Fruit fly (Drosophila melanogaster) whole organism, embryonic: Measurements from ENCODE around the gene CG33483.

Experiments
- Antp ChIP-seq: fragments of 200-800 bp; sonication (Bioruptor generic); optimal IDR thresholded peaks from 3 replicates; lab custom pipeline; 2016; ENCODE audit warnings: missing biosample characterization, missing genetic modification characterization
- B-H1 ChIP-seq: fragments of 200-800 bp; sonication (Bioruptor generic); IDR thresholded peaks from 3 replicates; pipeline ENCODE4 v1.3.6; 2022; ENCODE audit warnings: missing biosample characterization, missing genetic modification characterization
- CG10209 ChIP-seq: fragments of 200-800 bp; sonication (Bioruptor generic); optimal IDR thresholded peaks from 3 replicates; lab custom pipeline; 2017; ENCODE audit warnings: missing biosample characterization, mild to moderate bottlenecking, missing genetic modification characterization, missing genetic modification reagents
- CG10431 ChIP-seq: fragments of 200-800 bp; sonication (Bioruptor generic); optimal IDR thresholded peaks from 3 replicates; lab custom pipeline; 2018; ENCODE audit warnings: missing biosample characterization, mild to moderate bottlenecking, missing genetic modification characterization
- CG11456 ChIP-seq: fragments of 200-800 bp; sonication (Bioruptor generic); IDR thresholded peaks from 3 replicates; pipeline ENCODE4 v1.3.6; 2022; ENCODE audit warnings: missing biosample characterization, missing genetic modification characterization
- CG11696 ChIP-seq: fragments of 200-800 bp; sonication (Bioruptor generic); IDR thresholded peaks from 2 replicates; pipeline ENCODE4 v1.3.6; 2022; ENCODE audit warnings: missing biosample characterization, missing genetic modification characterization
- CG12071 ChIP-seq: fragments of 200-800 bp; sonication (Bioruptor generic); optimal IDR thresholded peaks from 3 replicates; lab custom pipeline; 2018; ENCODE audit warnings: missing biosample characterization, mild to moderate bottlenecking, missing genetic modification characterization
- CG1647 ChIP-seq: fragments of 200-800 bp; sonication (Bioruptor generic); optimal IDR thresholded peaks from 3 replicates; lab custom pipeline; 2016; ENCODE audit warnings: missing biosample characterization, missing genetic modification characterization
- CG16813 ChIP-seq: fragments of 200-800 bp; sonication (Bioruptor generic); IDR thresholded peaks from 3 replicates; pipeline ENCODE4 v1.3.6; 2022; ENCODE audit warnings: missing biosample characterization, missing genetic modification characterization; ENCODE audit not compliant: partially characterized antibody
- CG30020 ChIP-seq: fragments of 200-800 bp; optimal IDR thresholded peaks from 2 replicates; lab custom pipeline; 2019; ENCODE audit warnings: missing biosample characterization, mild to moderate bottlenecking, missing genetic modification characterization, moderate library complexity
- CG32767 ChIP-seq: fragments of 200-800 bp; sonication (Bioruptor generic); IDR thresholded peaks from 2 replicates; pipeline ENCODE4 v1.3.6; 2022; ENCODE audit warnings: missing biosample characterization, missing genetic modification characterization
- CG3281 ChIP-seq: fragments of 200-800 bp; sonication (Bioruptor generic); optimal IDR thresholded peaks from 3 replicates; lab custom pipeline; 2017; ENCODE audit warnings: missing biosample characterization, mild to moderate bottlenecking, missing genetic modification characterization
- CG34422 ChIP-seq: fragments of 200-800 bp; sonication (Bioruptor generic); IDR thresholded peaks from 3 replicates; pipeline ENCODE4 v1.3.6; 2022; ENCODE audit warnings: missing biosample characterization, missing genetic modification characterization
- CG4404 ChIP-seq: fragments of 200-800 bp; sonication (Bioruptor generic); IDR thresholded peaks from 2 replicates; pipeline ENCODE4 v1.3.6; 2022; ENCODE audit warnings: missing biosample characterization, missing genetic modification characterization
- CG4820 ChIP-seq: fragments of 200-800 bp; sonication (Bioruptor generic); optimal IDR thresholded peaks from 3 replicates; lab custom pipeline; 2016; ENCODE audit warnings: missing biosample characterization, missing genetic modification characterization
- CG5180 ChIP-seq: fragments of 200-800 bp; sonication (Bioruptor generic); optimal IDR thresholded peaks from 3 replicates; lab custom pipeline; 2017; ENCODE audit warnings: missing biosample characterization, missing genetic modification characterization, mild to moderate bottlenecking, moderate library complexity, missing genetic modification reagents
- CG6689 ChIP-seq: fragments of 200-800 bp; sonication (Bioruptor generic); IDR thresholded peaks from 2 replicates; pipeline ENCODE4 v1.3.6; 2022; ENCODE audit warnings: missing biosample characterization, missing genetic modification characterization
- CG6854 ChIP-seq: fragments of 200-800 bp; sonication (Bioruptor generic); optimal IDR thresholded peaks from 3 replicates; lab custom pipeline; 2017; ENCODE audit warnings: missing biosample characterization, mild to moderate bottlenecking, missing genetic modification characterization
- CG7271 ChIP-seq: fragments of 200-800 bp; sonication (Bioruptor generic); optimal IDR thresholded peaks from 2 replicates; lab custom pipeline; 2018; ENCODE audit warnings: missing biosample characterization, mild to moderate bottlenecking, missing genetic modification characterization, moderate library complexity
- CG8944 ChIP-seq: fragments of 200-800 bp; sonication (Bioruptor generic); optimal IDR thresholded peaks from 3 replicates; lab custom pipeline; 2016; ENCODE audit warnings: missing biosample characterization, missing genetic modification characterization
- CTCF ChIP-seq: fragments of 200-800 bp; sonication (Bioruptor generic); optimal IDR thresholded peaks from 2 replicates; lab custom pipeline; 2017; ENCODE audit warnings: missing biosample characterization, mild to moderate bottlenecking, missing genetic modification characterization, moderate library complexity
- Dfd ChIP-seq, 2 experiments: fragments of >200 bp; optimal IDR thresholded peaks; 2 replicates each; lab custom pipeline; 2017; ENCODE audit warnings: missing biosample characterization in 2 of 2, missing genetic modification characterization in 2 of 2
- Drgx ChIP-seq: fragments of 200-800 bp; sonication (Bioruptor generic); IDR thresholded peaks from 2 replicates; pipeline ENCODE4 v1.3.6; 2022; ENCODE audit warnings: missing biosample characterization, missing genetic modification characterization
- E2f2 ChIP-seq: fragments of 200-800 bp; sonication (Bioruptor generic); IDR thresholded peaks from 2 replicates; pipeline ENCODE4 v1.3.6; 2022; ENCODE audit warnings: missing biosample characterization, missing genetic modification characterization
- Gug ChIP-seq: fragments of 200-800 bp; sonication (Bioruptor generic); IDR thresholded peaks from 4 replicates; pipeline ENCODE4 v1.3.6; 2022; ENCODE audit warnings: missing biosample characterization, missing genetic modification characterization
- HLH4C ChIP-seq: fragments of 200-800 bp; sonication (Bioruptor generic); IDR thresholded peaks from 3 replicates; pipeline ENCODE4 v1.3.6; 2022; ENCODE audit warnings: missing biosample characterization, missing genetic modification characterization; ENCODE audit not compliant: partially characterized antibody
- HmgD ChIP-seq: fragments of 200-800 bp; sonication (Bioruptor generic); optimal IDR thresholded peaks from 3 replicates; lab custom pipeline; 2016; ENCODE audit warnings: missing biosample characterization, missing genetic modification characterization
- Hr51 ChIP-seq, 2 experiments: fragments of 200-800 bp; sonication (Bioruptor generic); optimal IDR thresholded peaks; 2 replicates in 1 of 2; 3 replicates in 1 of 2; lab custom pipeline; 2016 to 2018; ENCODE audit warnings: missing biosample characterization in 2 of 2, missing genetic modification characterization in 2 of 2, mild to moderate bottlenecking in 1 of 2, moderate library complexity in 1 of 2
- Mad ChIP-seq: fragments of 200-800 bp; sonication (Bioruptor generic); optimal IDR thresholded peaks from 2 replicates; lab custom pipeline; 2016; ENCODE audit warnings: missing biosample characterization, missing genetic modification characterization
- NfI ChIP-seq: fragments of 200-800 bp; sonication (Bioruptor generic); optimal IDR thresholded peaks from 3 replicates; lab custom pipeline; 2018; ENCODE audit warnings: missing biosample characterization, mild to moderate bottlenecking, missing genetic modification characterization, moderate library complexity
- Oli ChIP-seq: fragments of 200-800 bp; sonication (Bioruptor generic); optimal IDR thresholded peaks from 2 replicates; lab custom pipeline; 2018; ENCODE audit warnings: missing biosample characterization, mild to moderate bottlenecking, missing genetic modification characterization, moderate library complexity
- Optix ChIP-seq: fragments of 200-800 bp; sonication (Bioruptor generic); IDR thresholded peaks from 3 replicates; pipeline ENCODE4 v1.3.6; 2022; ENCODE audit warnings: missing biosample characterization, missing genetic modification characterization
- PHDP ChIP-seq: fragments of 200-800 bp; sonication (Bioruptor generic); optimal IDR thresholded peaks from 3 replicates; lab custom pipeline; 2018; ENCODE audit warnings: missing biosample characterization, mild to moderate bottlenecking, missing genetic modification characterization, moderate library complexity
- Rx ChIP-seq: fragments of 200-800 bp; sonication (Bioruptor generic); IDR thresholded peaks from 2 replicates; pipeline ENCODE4 v1.3.6; 2022; ENCODE audit warnings: missing biosample characterization, missing genetic modification characterization
- Side ChIP-seq: fragments of 200-800 bp; sonication (Bioruptor generic); optimal IDR thresholded peaks from 2 replicates; lab custom pipeline; 2016; ENCODE audit warnings: missing biosample characterization, missing genetic modification characterization
- Sox100B ChIP-seq: fragments of 200-800 bp; sonication (Bioruptor generic); optimal IDR thresholded peaks from 3 replicates; lab custom pipeline; 2018; ENCODE audit warnings: missing biosample characterization, mild to moderate bottlenecking, missing genetic modification characterization
- Sry-δ ChIP-seq: fragments of 200-800 bp; sonication (Bioruptor generic); optimal IDR thresholded peaks from 2 replicates; lab custom pipeline; 2016; ENCODE audit warnings: missing biosample characterization, missing genetic modification characterization
- cas ChIP-seq: fragments of 200-800 bp; sonication (Bioruptor generic); IDR thresholded peaks from 2 replicates; pipeline ENCODE4 v1.3.6; 2022; ENCODE audit warnings: missing biosample characterization, missing genetic modification characterization
- dpn ChIP-seq, 2 experiments: fragments of 200-800 bp; sonication (Bioruptor generic); optimal IDR thresholded peaks; 3 replicates each; lab custom pipeline; 2016; ENCODE audit warnings: missing biosample characterization in 2 of 2, missing genetic modification characterization in 2 of 2
- dysf ChIP-seq: fragments of 200-800 bp; sonication (Bioruptor generic); IDR thresholded peaks from 3 replicates; pipeline ENCODE4 v1.3.6; 2022; ENCODE audit warnings: missing biosample characterization, missing genetic modification characterization
- fu2 ChIP-seq: fragments of 200-800 bp; sonication (Bioruptor generic); optimal IDR thresholded peaks from 2 replicates; lab custom pipeline; 2016; ENCODE audit warnings: missing biosample characterization, missing genetic modification characterization
- gt ChIP-seq: fragments of 200-800 bp; sonication (Bioruptor generic); IDR thresholded peaks from 2 replicates; pipeline ENCODE4 v1.3.6; 2022; ENCODE audit warnings: missing biosample characterization, missing genetic modification characterization
- hbn ChIP-seq: fragments of 200-800 bp; sonication (Bioruptor generic); IDR thresholded peaks from 2 replicates; pipeline ENCODE4 v1.3.6; 2022; ENCODE audit warnings: missing biosample characterization, missing genetic modification characterization; ENCODE audit not compliant: partially characterized antibody
- hth ChIP-seq: fragments of >200 bp; optimal IDR thresholded peaks from 2 replicates; lab custom pipeline; 2017; ENCODE audit warnings: inconsistent platforms
- jumu ChIP-seq: fragments of 200-800 bp; sonication (Bioruptor generic); optimal IDR thresholded peaks from 3 replicates; lab custom pipeline; 2016; ENCODE audit warnings: missing biosample characterization, missing genetic modification characterization
- nau ChIP-seq: fragments of 200-800 bp; sonication (Bioruptor generic); optimal IDR thresholded peaks from 3 replicates; lab custom pipeline; 2017; ENCODE audit warnings: missing biosample characterization, mild to moderate bottlenecking, missing genetic modification characterization, missing genetic modification reagents
- pzg ChIP-seq: fragments of 200-800 bp; sonication (Bioruptor generic); optimal IDR thresholded peaks from 3 replicates; lab custom pipeline; 2018; ENCODE audit warnings: missing biosample characterization, mild to moderate bottlenecking, missing genetic modification characterization, moderate library complexity
- sd ChIP-seq: fragments of 200-800 bp; sonication (Bioruptor generic); optimal IDR thresholded peaks from 3 replicates; lab custom pipeline; 2018; ENCODE audit warnings: missing biosample characterization, mild to moderate bottlenecking, missing genetic modification characterization, moderate library complexity
- slp2 ChIP-seq: fragments of 200-800 bp; sonication (Bioruptor generic); optimal IDR thresholded peaks from 2 replicates; lab custom pipeline; 2016; ENCODE audit warnings: missing biosample characterization, missing genetic modification characterization
- ssp ChIP-seq: fragments of 200-800 bp; sonication (Bioruptor generic); IDR thresholded peaks from 2 replicates; pipeline ENCODE4 v1.3.6; 2022; ENCODE audit warnings: missing biosample characterization, missing genetic modification characterization
- trem ChIP-seq: fragments of 200-800 bp; optimal IDR thresholded peaks from 3 replicates; lab custom pipeline; 2019; ENCODE audit warnings: missing biosample characterization, mild to moderate bottlenecking, missing genetic modification characterization, moderate library complexity
- vnd ChIP-seq: fragments of 200-800 bp; sonication (Bioruptor generic); IDR thresholded peaks from 3 replicates; pipeline ENCODE4 v1.3.6; 2022; ENCODE audit warnings: missing biosample characterization, missing genetic modification characterization; ENCODE audit not compliant: partially characterized antibody
- zfh2 ChIP-seq: fragments of 200-800 bp; sonication (Bioruptor generic); optimal IDR thresholded peaks from 2 replicates; lab custom pipeline; 2016; ENCODE audit warnings: missing biosample characterization, missing genetic modification characterization

The CG33483 gene

DNA sequence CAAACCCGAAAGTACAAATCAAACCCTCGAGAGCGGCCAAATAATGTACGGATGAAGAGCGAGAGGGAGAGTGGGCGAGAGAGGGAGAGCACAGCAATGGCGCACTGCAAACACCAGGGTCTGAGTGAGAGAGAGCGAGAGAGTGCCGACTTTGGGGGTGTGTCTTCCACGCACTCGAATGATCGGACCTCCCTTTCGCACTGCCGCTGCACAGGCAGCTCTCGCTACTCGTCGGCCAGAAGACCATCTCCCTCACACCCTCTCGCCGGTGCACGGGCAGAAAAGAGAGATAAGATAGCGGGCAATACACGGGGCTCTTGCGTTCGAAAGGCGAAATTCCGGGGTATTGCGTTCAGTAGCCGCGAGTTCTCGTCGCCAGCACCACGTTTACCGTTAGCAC, 10.4 kb upstream of the CG33483 start, which contains the start of gene Ptx1 (continued):
- TF ChIP-seq Oli (tag; lab: Kevin White, UChicago) (no peak), Optix (GFP tag; lab: Robert Waterston, UW) (no peak), B-H1 (GFP tag; lab: Robert Waterston, UW) (no peak), pzg (GFP tag; lab: Kevin White, UChicago) (no peak), CG32767 (peak; percentile 62; the same call in 1 of the 2 replicates), CG1647 (GFP tag; lab: Kevin White, UChicago) (no peak), HLH4C (peak; percentile 53; the same call in 1 of the 3 replicates), CG34422 (GFP tag; lab: Robert Waterston, UW) (peak; percentile 43; the same call in 1 of the 3 replicates), fu2 (GFP tag; lab: Kevin White, UChicago) (no peak), ssp (GFP tag; lab: Robert Waterston, UW) (no peak), Dfd (GFP tag; optimal IDR thresholded peaks at IDR 0.05; lab: Kevin White, UChicago) (no peak), jumu (GFP tag; lab: Kevin White, UChicago) (no peak), Rx (GFP tag; lab: Robert Waterston, UW) (no peak), dpn (GFP tag; optimal IDR thresholded peaks at IDR 0.05; lab: Kevin White, UChicago) (no peak), CG12071 (GFP tag; lab: Kevin White, UChicago) (peak; percentile 34), sd (tag; lab: Kevin White, UChicago) (peak; percentile 88), Mad (GFP tag; lab: Kevin White, UChicago) (no peak), Gug (GFP tag; lab: Robert Waterston, UW) (no peak), Side (GFP tag; lab: Kevin White, UChicago) (peak; percentile 20), Sox100B (GFP tag; lab: Kevin White, UChicago) (no peak), Sry-δ (GFP tag; lab: Kevin White, UChicago) (no peak), Hr51 (GFP tag; optimal IDR thresholded peaks at IDR 0.05; lab: Kevin White, UChicago) (no peak), CG8944 (GFP tag; lab: Kevin White, UChicago) (no peak), vnd (GFP tag; lab: Robert Waterston, UW) (peak; percentile 68), gt (GFP tag; lab: Robert Waterston, UW) (no peak), PHDP (tag; lab: Kevin White, UChicago) (no peak), CG11456 (GFP tag; lab: Robert Waterston, UW) (no peak), cas (GFP tag; lab: Robert Waterston, UW) (no peak), Drgx (peak; percentile 24; the same call in 1 of the 2 replicates), CG16813 (peak; percentile 40; the same call in 1 of the 3 replicates), hth (lab: Kevin White, UChicago) (no peak), Antp (GFP tag; lab: Kevin White, UChicago) (no peak), dysf (no peak), trem (tag; lab: Kevin White, UChicago) (no peak), CG5180 (no peak), CG4404 (GFP tag; lab: Robert Waterston, UW) (no peak), CG4820 (GFP tag; lab: Kevin White, UChicago) (no peak), zfh2 (GFP tag; lab: Kevin White, UChicago) (no peak), CG30020 (tag; lab: Kevin White, UChicago) (no peak), NfI (GFP tag; lab: Kevin White, UChicago) (no peak), CG7271 (tag; lab: Kevin White, UChicago) (no peak), CG11696 (no peak), CTCF (GFP tag; lab: Kevin White, UChicago) (no peak), CG6689 (GFP tag; lab: Robert Waterston, UW) (no peak), slp2 (GFP tag; lab: Kevin White, UChicago) (no peak), CG6854 (no peak), CG10209 (no peak), hbn (GFP tag; lab: Robert Waterston, UW) (peak; percentile 44; the same call in 1 of the 2 replicates), CG3281 (GFP tag; lab: Kevin White, UChicago) (no peak), nau (no peak), CG10431 (GFP tag; lab: Kevin White, UChicago) (no peak), E2f2 (no peak), HmgD (GFP tag; lab: Kevin White, UChicago) (peak; percentile 61)
